Worm (Caenorhabditis elegans): Measurements from ENCODE around the gene Y39A1A.21.

DNA sequence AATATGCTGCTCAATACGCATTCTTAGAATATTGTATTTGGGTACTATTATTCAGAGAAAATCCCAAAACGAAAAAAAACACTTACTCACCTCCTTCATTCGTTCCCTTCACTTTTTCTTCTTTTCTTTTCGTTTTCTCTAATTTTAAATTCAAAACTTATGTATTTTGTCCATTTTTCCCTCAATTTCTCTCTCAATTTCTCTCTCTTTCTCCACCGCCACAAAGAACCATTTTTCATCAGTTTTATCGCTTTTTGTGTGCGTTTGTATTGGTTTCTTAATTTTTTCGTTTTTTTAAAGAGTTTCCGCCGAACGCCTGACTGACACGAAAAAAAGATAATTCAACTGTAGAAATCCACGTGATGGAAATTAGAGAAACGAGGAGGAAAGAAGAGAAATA, 52.1 kb downstream of the Y39A1A.21 start, which contains the start of gene cnt-2:
- TF ChIP-seq nhr-76 (tag; optimal IDR thresholded peaks at IDR 0.05) (no peak), nhr-28 (tag; optimal IDR thresholded peaks at IDR 0.05) (no peak), nhr-237 (tag; optimal IDR thresholded peaks at IDR 0.05) (no peak), ceh-83 (GFP tag; optimal IDR thresholded peaks at IDR 0.05) (no peak)

Measured in whole organism, mixed stage, embryonic.